Worm (Caenorhabditis elegans) whole organism, mixed stage, embryonic: Measurements from ENCODE around the gene osm-1.

Source experiments
- M03D4.4 ChIP-seq: sonication (generic microtip); optimal IDR thresholded peaks from 2 replicates; lab custom pipeline; 2017; ENCODE audit warnings: mild to moderate bottlenecking, missing genetic modification characterization, missing compliant biosample characterization
- blmp-1 ChIP-seq: fragments of 150-350 bp; optimal IDR thresholded peaks from 2 replicates; lab custom pipeline; 2014; ENCODE audit warnings: missing biosample characterization, missing genetic modification characterization
- ceh-39 ChIP-seq: fragments of 150-350 bp; optimal IDR thresholded peaks from 2 replicates; lab custom pipeline; 2014; ENCODE audit warnings: missing biosample characterization, missing genetic modification characterization
- ceh-43 ChIP-seq: fragments of 200-800 bp; sonication (Bioruptor generic); optimal IDR thresholded peaks from 2 replicates; lab custom pipeline; 2018; ENCODE audit warnings: mild to moderate bottlenecking, missing genetic modification characterization, moderate library complexity, missing compliant biosample characterization
- ceh-83 ChIP-seq: fragments of 200-800 bp; sonication (Bioruptor generic); optimal IDR thresholded peaks from 2 replicates; lab custom pipeline; 2018; ENCODE audit warnings: mild to moderate bottlenecking, missing genetic modification characterization, missing compliant biosample characterization
- ces-1 ChIP-seq: fragments of 150-350 bp; optimal IDR thresholded peaks from 2 replicates; lab custom pipeline; 2014; ENCODE audit warnings: missing biosample characterization, missing genetic modification reagents, missing genetic modification characterization
- cnd-1 ChIP-seq: fragments of 200-800 bp; sonication (Bioruptor generic); optimal IDR thresholded peaks from 2 replicates; lab custom pipeline; 2018; ENCODE audit warnings: mild to moderate bottlenecking, missing genetic modification characterization, missing compliant biosample characterization
- drap-1 ChIP-seq: fragments of 200-800 bp; sonication (Bioruptor generic); optimal IDR thresholded peaks from 3 replicates; lab custom pipeline; 2018; ENCODE audit warnings: mild to moderate bottlenecking, missing genetic modification characterization, missing compliant biosample characterization
- elt-1 ChIP-seq: sonication (generic microtip); optimal IDR thresholded peaks from 2 replicates; lab custom pipeline; 2017; ENCODE audit warnings: missing genetic modification characterization, mild to moderate bottlenecking, missing compliant biosample characterization, antibody characterized with exemption, moderate library complexity, borderline replicate concordance; ENCODE audit not compliant: insufficient read depth
- elt-3 ChIP-seq: fragments of 150-350 bp; optimal IDR thresholded peaks from 2 replicates; lab custom pipeline; 2014; ENCODE audit warnings: missing biosample characterization, missing genetic modification characterization
- hlh-1 ChIP-seq: fragments of 150-350 bp; optimal IDR thresholded peaks from 2 replicates; lab custom pipeline; 2014; ENCODE audit warnings: missing biosample characterization, missing genetic modification reagents, missing genetic modification characterization
- lin-13 ChIP-seq: fragments of 150-350 bp; optimal IDR thresholded peaks from 2 replicates; lab custom pipeline; 2014; ENCODE audit warnings: missing biosample characterization, missing genetic modification characterization
- lin-32 ChIP-seq: fragments of 200-800 bp; sonication (Bioruptor generic); optimal IDR thresholded peaks from 2 replicates; lab custom pipeline; 2018; ENCODE audit warnings: mild to moderate bottlenecking, missing genetic modification characterization, missing compliant biosample characterization
- mab-5 ChIP-seq: fragments of 150-350 bp; optimal IDR thresholded peaks from 2 replicates; lab custom pipeline; 2014; ENCODE audit warnings: missing biosample characterization, missing genetic modification characterization
- mep-1 ChIP-seq: fragments of 150-350 bp; optimal IDR thresholded peaks from 2 replicates; lab custom pipeline; 2017; ENCODE audit warnings: missing biosample characterization, missing genetic modification reagents, missing genetic modification characterization, inconsistent platforms
- mls-2 ChIP-seq: sonication (generic microtip); optimal IDR thresholded peaks from 2 replicates; lab custom pipeline; 2016; ENCODE audit warnings: mild to moderate bottlenecking, missing genetic modification characterization, moderate library complexity, missing compliant biosample characterization
- nhr-12 ChIP-seq: fragments of 150-350 bp; optimal IDR thresholded peaks from 2 replicates; lab custom pipeline; 2014; ENCODE audit warnings: missing biosample characterization, missing genetic modification characterization
- nhr-2 ChIP-seq: fragments of 150-350 bp; optimal IDR thresholded peaks from 2 replicates; lab custom pipeline; 2014; ENCODE audit warnings: missing biosample characterization, missing genetic modification characterization
- nhr-237 ChIP-seq: fragments of 150-350 bp; optimal IDR thresholded peaks from 2 replicates; lab custom pipeline; 2014; ENCODE audit warnings: missing biosample characterization, missing genetic modification characterization
- nhr-28 ChIP-seq: fragments of 150-350 bp; optimal IDR thresholded peaks from 2 replicates; lab custom pipeline; 2014; ENCODE audit warnings: missing biosample characterization, missing genetic modification characterization
- pha-4 ChIP-seq: fragments of 150-350 bp; optimal IDR thresholded peaks from 2 replicates; lab custom pipeline; 2018; ENCODE audit warnings: missing biosample characterization, missing genetic modification reagents, missing genetic modification characterization
- sem-2 ChIP-seq: fragments of 200-800 bp; sonication (Bioruptor generic); optimal IDR thresholded peaks from 2 replicates; lab custom pipeline; 2018; ENCODE audit warnings: mild to moderate bottlenecking, missing genetic modification characterization, missing compliant biosample characterization
- snpc-4 ChIP-seq: fragments of 150-350 bp; optimal IDR thresholded peaks from 2 replicates; lab custom pipeline; 2014; ENCODE audit warnings: missing biosample characterization, missing genetic modification characterization
- sptf-1 ChIP-seq: sonication (generic microtip); optimal IDR thresholded peaks from 2 replicates; lab custom pipeline; 2017; ENCODE audit warnings: mild to moderate bottlenecking, missing genetic modification characterization, moderate library complexity, missing compliant biosample characterization
- tbx-8 ChIP-seq: fragments of 200-800 bp; sonication (Bioruptor generic); optimal IDR thresholded peaks from 2 replicates; lab custom pipeline; 2018; ENCODE audit warnings: mild to moderate bottlenecking, missing genetic modification characterization, moderate library complexity, missing compliant biosample characterization
- unc-120 ChIP-seq: sonication (generic microtip); optimal IDR thresholded peaks from 2 replicates; lab custom pipeline; 2017; ENCODE audit warnings: missing genetic modification characterization, missing compliant biosample characterization; ENCODE audit not compliant: poor library complexity, severe bottlenecking
- unc-62 ChIP-seq: fragments of 150-350 bp; optimal IDR thresholded peaks from 2 replicates; lab custom pipeline; 2014; ENCODE audit warnings: missing biosample characterization, missing genetic modification reagents, missing genetic modification characterization
- zip-8 ChIP-seq: fragments of 150-350 bp; optimal IDR thresholded peaks from 2 replicates; lab custom pipeline; 2014; ENCODE audit warnings: missing biosample characterization, missing genetic modification characterization
- ztf-11 ChIP-seq: fragments of 150-350 bp; optimal IDR thresholded peaks from 2 replicates; lab custom pipeline; 2014; ENCODE audit warnings: missing biosample characterization, missing genetic modification characterization

Gene osm-1

DNA sequence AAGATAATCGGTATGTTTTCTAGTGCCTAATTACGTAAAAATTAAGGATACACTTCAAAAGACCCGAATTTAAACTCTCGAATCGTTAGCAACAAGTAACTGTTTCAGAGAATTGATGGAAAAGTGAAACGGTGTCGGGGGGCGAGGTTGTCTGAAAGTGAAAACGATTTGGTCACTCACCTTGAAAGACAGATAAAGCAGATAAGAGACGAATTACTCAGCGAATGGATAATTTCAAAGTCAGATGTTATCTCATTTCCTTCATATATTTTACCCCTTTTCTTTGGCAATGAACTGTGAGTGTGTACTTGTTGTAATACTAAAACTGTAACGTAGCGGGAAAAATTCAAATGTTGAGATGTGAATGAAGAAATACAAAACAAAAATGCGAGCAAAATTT lies 15.3 kb downstream of the osm-1 start:
- no peak for TF ChIP-seq mab-5 (tag; lab: Kevin White, UChicago)
- TF ChIP-seq ceh-43 (GFP tag; lab: Kevin White, UChicago), result no peak
- no peak for TF ChIP-seq mep-1 (tag; lab: Kevin White, UChicago)
- TF ChIP-seq pha-4 (tag; lab: Kevin White, UChicago), result no peak
- no peak for TF ChIP-seq snpc-4 (tag; lab: Kevin White, UChicago)
- TF ChIP-seq elt-3 (tag; lab: Kevin White, UChicago), result no peak

DNA sequence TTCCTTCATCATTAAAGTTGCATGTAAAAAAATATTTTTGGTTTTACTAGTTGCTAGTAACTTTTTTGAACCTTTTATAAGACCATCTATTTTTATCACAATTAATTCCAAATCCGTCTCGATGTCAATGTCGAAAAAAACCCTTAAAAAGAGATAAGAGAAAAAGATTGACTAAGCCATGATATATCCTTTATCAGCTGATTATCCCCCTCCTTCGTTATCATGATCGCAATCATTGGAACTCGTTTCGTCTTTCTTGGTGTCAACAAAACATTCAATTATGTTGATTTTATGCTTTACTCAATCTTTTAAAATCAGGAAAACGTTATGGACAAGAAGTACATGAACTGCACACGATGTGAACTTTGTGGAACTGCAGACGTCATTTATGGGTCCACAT lies 17.6 kb downstream of the osm-1 start, which contains the start of gene K08B5.1:
K08B5.1 (plus strand) TSS at position 318 of the 400 bp plus-strand sequence.
- no peak for TF ChIP-seq elt-1 (tag; lab: Kevin White, UChicago)
- TF ChIP-seq hlh-1 (tag; lab: Kevin White, UChicago), result no peak
- TF ChIP-seq nhr-28 (tag; lab: Kevin White, UChicago), result no peak
- no peak for TF ChIP-seq nhr-237 (tag; lab: Kevin White, UChicago)
- no peak for TF ChIP-seq sem-2 (GFP tag; lab: Kevin White, UChicago)
- no peak for TF ChIP-seq lin-32
- no peak for TF ChIP-seq pha-4 (tag; lab: Kevin White, UChicago)
- TF ChIP-seq drap-1 (GFP tag; lab: Kevin White, UChicago), result no peak
- TF ChIP-seq cnd-1 (tag; lab: Kevin White, UChicago), result no peak
- no peak for TF ChIP-seq ztf-11 (tag; lab: Kevin White, UChicago)

DNA sequence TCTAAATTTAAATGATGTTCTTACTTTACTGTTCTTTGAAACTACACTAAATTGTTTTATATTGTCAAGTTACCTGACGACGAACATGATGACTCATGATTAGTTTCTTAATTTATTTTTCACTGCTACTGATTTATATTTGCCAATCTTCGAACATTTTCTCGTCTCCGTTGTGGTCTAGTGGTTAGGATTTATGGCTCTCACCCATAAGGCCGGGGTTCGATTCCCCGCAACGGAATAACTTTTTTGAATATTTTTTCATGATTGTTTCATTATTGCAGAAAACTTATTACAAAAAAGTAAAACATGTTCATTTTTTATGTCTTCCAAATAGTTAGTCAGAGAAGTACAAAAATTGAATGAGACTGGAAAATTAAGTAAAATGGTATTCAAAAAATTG lies 18.3 kb downstream of the osm-1 start:
- TF ChIP-seq mls-2 (tag; lab: Kevin White, UChicago), result no peak
- TF ChIP-seq M03D4.4, result peak; percentile 30
- TF ChIP-seq ceh-83, result peak; percentile 24

DNA sequence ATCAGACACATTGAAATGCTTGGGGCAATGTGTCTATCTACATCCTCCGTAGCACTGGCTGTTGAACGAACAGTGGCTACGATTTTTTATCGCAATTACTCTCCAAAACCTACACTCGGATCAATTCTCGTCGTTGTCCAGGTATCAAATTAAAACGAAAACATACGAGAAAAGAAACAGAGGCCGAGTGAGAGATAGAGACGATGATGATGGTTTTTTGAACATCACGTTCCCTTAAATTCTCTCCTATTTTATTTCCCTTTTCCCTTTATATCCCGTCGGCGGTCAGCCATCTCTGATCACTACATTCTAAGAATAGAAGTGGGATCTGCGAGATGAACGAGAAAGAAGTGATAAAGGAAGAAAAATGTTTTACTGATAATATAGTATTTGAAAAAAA lies 18.9 kb downstream of the osm-1 start:
- TF ChIP-seq unc-62 (GFP tag; lab: Kevin White, UChicago) (no peak), blmp-1 (tag; lab: Kevin White, UChicago) (no peak), elt-3 (tag; lab: Kevin White, UChicago) (no peak), sptf-1 (tag; lab: Kevin White, UChicago) (no peak), lin-13 (no peak), pha-4 (tag; lab: Kevin White, UChicago) (no peak)

DNA sequence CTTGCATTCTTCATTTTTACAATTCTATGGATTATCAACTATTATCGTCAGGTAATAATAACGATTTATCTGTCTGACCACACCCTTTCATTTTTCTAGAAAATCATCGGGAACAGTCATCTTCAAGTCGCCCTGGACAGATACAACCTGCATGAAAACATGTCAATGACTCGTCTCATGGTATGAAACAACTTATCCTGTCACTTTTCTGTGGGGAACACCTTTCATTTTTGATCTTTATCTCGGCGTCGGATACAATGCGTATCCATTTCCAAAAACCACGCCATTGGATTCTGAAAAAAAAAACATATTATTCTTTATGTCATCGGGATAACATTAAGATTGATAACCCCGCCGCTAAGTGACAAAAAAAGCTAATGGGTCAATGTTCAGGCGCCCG lies 20.4 kb downstream of the osm-1 start:
- TF ChIP-seq sptf-1 (tag; lab: Kevin White, UChicago) (no peak), mls-2 (tag; lab: Kevin White, UChicago) (no peak), tbx-8 (GFP tag; lab: Kevin White, UChicago) (no peak), ces-1 (no peak), unc-120 (no peak)

DNA sequence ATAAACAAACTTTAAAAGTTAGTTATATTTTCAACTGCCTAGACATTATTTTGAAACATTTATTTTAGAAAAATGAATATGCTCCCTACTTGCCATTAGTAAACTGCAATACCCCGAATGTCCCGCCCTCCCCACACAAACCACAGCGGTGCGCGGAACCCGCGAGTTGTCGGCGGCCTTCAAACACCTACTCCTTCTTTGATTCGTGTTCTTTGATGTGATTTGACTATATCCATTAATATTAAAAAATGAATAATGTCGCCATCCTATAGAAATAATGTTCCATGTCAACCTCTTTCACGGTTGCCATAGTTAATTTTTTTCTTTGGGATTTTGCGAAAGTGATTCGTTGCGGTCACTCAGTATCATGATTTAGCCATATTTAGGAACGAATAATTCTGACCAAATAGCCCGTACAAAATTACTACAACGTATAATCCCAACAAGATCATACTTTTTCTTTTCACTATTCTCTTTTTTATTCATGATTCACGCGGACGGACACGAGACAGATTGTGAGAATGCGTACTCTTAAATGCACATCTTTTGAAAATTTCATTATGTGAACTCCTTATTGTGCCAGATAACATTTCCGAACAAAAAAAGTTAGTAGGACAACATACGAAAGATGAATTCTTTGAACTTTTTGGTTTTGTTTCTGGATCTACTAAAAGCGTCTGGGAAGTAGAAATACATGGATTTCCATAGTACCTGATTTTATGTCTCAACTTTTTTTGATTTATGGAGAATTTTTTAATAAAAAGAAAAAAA lies 24.2 kb downstream of the osm-1 start:
- TF ChIP-seq nhr-2 (tag; lab: Kevin White, UChicago) (no peak), ceh-43 (GFP tag; lab: Kevin White, UChicago) (no peak), ceh-39 (tag; lab: Kevin White, UChicago) (peak; percentile 2), mls-2 (tag; lab: Kevin White, UChicago) (no peak), zip-8 (tag; lab: Kevin White, UChicago) (no peak)

DNA sequence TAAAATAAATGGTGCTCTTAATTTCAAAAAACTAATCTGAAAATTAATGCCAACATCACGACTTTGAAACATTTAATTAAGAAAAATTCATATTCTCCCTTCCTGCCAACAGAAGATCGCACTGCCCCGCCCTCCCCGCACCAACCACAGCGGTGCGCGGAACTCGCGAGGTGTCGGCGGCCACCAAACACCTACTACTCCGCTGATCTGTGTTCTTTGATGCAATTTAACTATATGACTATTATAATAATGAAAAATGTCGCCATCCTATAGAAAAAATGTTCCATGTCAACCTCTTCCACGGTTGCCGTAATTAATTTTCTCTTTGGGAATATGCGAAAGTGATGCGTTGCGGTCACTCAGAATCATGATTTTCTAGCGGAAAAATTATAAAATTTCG lies 25.3 kb downstream of the osm-1 start:
- TF ChIP-seq blmp-1 (tag; lab: Kevin White, UChicago), result no peak
- TF ChIP-seq mls-2 (tag; lab: Kevin White, UChicago), result no peak
- TF ChIP-seq nhr-12 (tag; lab: Kevin White, UChicago), result no peak
